Fruit fly (Drosophila melanogaster): ENCODE measurements around the gene yellow-e.

The yellow-e gene

dm6 chr3R:13397535-13397934 is 17.6 kb downstream of the yellow-e start, which contains the start of gene CG14377:
Gene CG14377, plus strand, starts transcription at chr3R:13397835.
- TF ChIP-seq Hnf4 (GFP tag; optimal IDR thresholded peaks at IDR 0.05) = no peak
- TF ChIP-seq rgr (GFP tag; optimal IDR thresholded peaks at IDR 0.05) = no peak
- TF ChIP-seq Vsx2 (GFP tag; optimal IDR thresholded peaks at IDR 0.05; ENCODE audit: partially characterized antibody) = no peak
- TF ChIP-seq Mio (GFP tag; optimal IDR thresholded peaks at IDR 0.05) = no peak
- no peak for TF ChIP-seq woc (GFP tag; optimal IDR thresholded peaks at IDR 0.05)
- no peak for TF ChIP-seq brk (GFP tag; optimal IDR thresholded peaks at IDR 0.05)
- TF ChIP-seq Sp1 (GFP tag; optimal IDR thresholded peaks at IDR 0.05) = no peak
- no peak for TF ChIP-seq pan (optimal IDR thresholded peaks at IDR 0.05)
- TF ChIP-seq usp (GFP tag; optimal IDR thresholded peaks at IDR 0.05) = no peak
- TF ChIP-seq dl (GFP tag; optimal IDR thresholded peaks at IDR 0.05; ENCODE audit: insufficient read depth in 1 of 2, partially characterized antibody in 2 of 2) = no peak
- TF ChIP-seq CrebA (GFP tag; optimal IDR thresholded peaks at IDR 0.05; ENCODE audit: borderline replicate concordance) = no peak
- TF ChIP-seq Jra (GFP tag; optimal IDR thresholded peaks at IDR 0.05) = no peak
- no peak for TF ChIP-seq sv (GFP tag; optimal IDR thresholded peaks at IDR 0.05)
- no peak for TF ChIP-seq Dfd (GFP tag; optimal IDR thresholded peaks at IDR 0.05)
- TF ChIP-seq lola (GFP tag; optimal IDR thresholded peaks at IDR 0.05) = no peak
- no peak for TF ChIP-seq psq (GFP tag; optimal IDR thresholded peaks at IDR 0.05)

dm6 chr3R:13397040-13397439 is 18.0 kb downstream of the yellow-e start, which contains the start of gene CG14374:
Gene CG14374, minus strand, starts transcription at chr3R:13397140.
- TF ChIP-seq h (GFP tag; optimal IDR thresholded peaks at IDR 0.05) (no peak), Mio (GFP tag; optimal IDR thresholded peaks at IDR 0.05) (no peak), Sp1 (GFP tag; optimal IDR thresholded peaks at IDR 0.05) (no peak), brk (GFP tag; optimal IDR thresholded peaks at IDR 0.05) (no peak)

- TF ChIP-seq Vsx2 (GFP tag; optimal IDR thresholded peaks at IDR 0.05; ENCODE audit: partially characterized antibody) (no peak), Dfd (GFP tag; optimal IDR thresholded peaks at IDR 0.05) (peak; percentile 54)
Measured at dm6 chr3R:13395133-13395532, 20.0 kb downstream of the yellow-e start, which contains the start of gene CCHa2. Gene CCHa2, minus strand, starts transcription at chr3R:13395197.

- TF ChIP-seq Vsx2 (GFP tag; optimal IDR thresholded peaks at IDR 0.05; ENCODE audit: partially characterized antibody) (no peak), dmrt93B (GFP tag; optimal IDR thresholded peaks at IDR 0.05) (no peak), lola (GFP tag; optimal IDR thresholded peaks at IDR 0.05) (no peak), Jra (GFP tag; optimal IDR thresholded peaks at IDR 0.05) (no peak), Mio (GFP tag; optimal IDR thresholded peaks at IDR 0.05) (no peak), brk (GFP tag; optimal IDR thresholded peaks at IDR 0.05) (no peak), tai (GFP tag; optimal IDR thresholded peaks at IDR 0.05) (no peak), Hr83 (GFP tag; optimal IDR thresholded peaks at IDR 0.05; ENCODE audit: poor library complexity, severe bottlenecking) (no peak), Dif (GFP tag; optimal IDR thresholded peaks at IDR 0.05; ENCODE audit: partially characterized antibody) (no peak), Hr78 (GFP tag; optimal IDR thresholded peaks at IDR 0.05) (no peak), h (GFP tag; optimal IDR thresholded peaks at IDR 0.05) (no peak), fru (GFP tag; optimal IDR thresholded peaks at IDR 0.05) (no peak), Dfd (GFP tag; optimal IDR thresholded peaks at IDR 0.05) (no peak), Rel (GFP tag; optimal IDR thresholded peaks at IDR 0.05) (no peak), Rel (tag; optimal IDR thresholded peaks at IDR 0.05) (no peak), foxo (GFP tag; optimal IDR thresholded peaks at IDR 0.05) (no peak), pan (optimal IDR thresholded peaks at IDR 0.05) (no peak)
Measured at dm6 chr3R:13393009-13393408, 22.1 kb downstream of the yellow-e start.

dm6 chr3R:13390490-13390889 is 24.6 kb downstream of the yellow-e start:
- peak; percentile 18 for TF ChIP-seq fru (GFP tag; optimal IDR thresholded peaks at IDR 0.05)
- no peak for TF ChIP-seq psq (GFP tag; optimal IDR thresholded peaks at IDR 0.05)
- no peak for TF ChIP-seq h (GFP tag; optimal IDR thresholded peaks at IDR 0.05)
- no peak for TF ChIP-seq Sp1 (GFP tag; optimal IDR thresholded peaks at IDR 0.05)

dm6 chr3R:13388160-13388870 is 26.8 kb downstream of the yellow-e start, which contains the start of gene CG9799:
Gene CG9799, minus strand, starts transcription at chr3R:13388709.
- TF ChIP-seq Sp1 (GFP tag; optimal IDR thresholded peaks at IDR 0.05) (no peak), Myc (optimal IDR thresholded peaks at IDR 0.05) (peak; percentile 14), Jra (GFP tag; optimal IDR thresholded peaks at IDR 0.05) (no peak), dsf (GFP tag; optimal IDR thresholded peaks at IDR 0.05; ENCODE audit: borderline replicate concordance) (no peak), usp (GFP tag; optimal IDR thresholded peaks at IDR 0.05) (no peak), Hr83 (GFP tag; optimal IDR thresholded peaks at IDR 0.05; ENCODE audit: poor library complexity, severe bottlenecking) (no peak)

Measured in whole organism, wandering third instar larva.